Worm (Caenorhabditis elegans) whole organism, midembryonic: Measurements from ENCODE around the gene nlp-71.

Experiments used
- T22C8.4 ChIP-seq: fragments of 200-800 bp; sonication (Bioruptor generic); IDR thresholded peaks from 2 replicates; pipeline ENCODE4 v1.3.6; 2022; ENCODE audit warnings: missing genetic modification characterization, missing compliant biosample characterization
- cog-1 ChIP-seq: sonication (generic microtip); optimal IDR thresholded peaks from 2 replicates; lab custom pipeline; 2016; ENCODE audit warnings: missing genetic modification characterization, missing compliant biosample characterization
- flt-1 ChIP-seq: fragments of 200-800 bp; sonication (Bioruptor generic); IDR thresholded peaks from 2 replicates; pipeline ENCODE4 v1.3.6; 2022; ENCODE audit warnings: missing genetic modification characterization, missing compliant biosample characterization
- klf-2 ChIP-seq: fragments of 200-800 bp; sonication (Bioruptor generic); conservative IDR thresholded peaks from 2 replicates; pipeline ENCODE4 v1.3.6; 2022; ENCODE audit warnings: missing genetic modification reagents, missing genetic modification characterization, missing compliant biosample characterization
- med-1 ChIP-seq: sonication (generic microtip); optimal IDR thresholded peaks from 2 replicates; lab custom pipeline; 2017; ENCODE audit warnings: missing genetic modification characterization, mild to moderate bottlenecking, missing compliant biosample characterization, antibody characterized with exemption, missing genetic modification reagents; ENCODE audit not compliant: insufficient read depth
- ref-1 ChIP-seq: fragments of 200-800 bp; sonication (Bioruptor generic); conservative IDR thresholded peaks from 2 replicates; pipeline ENCODE4 v1.3.6; 2022; ENCODE audit warnings: missing genetic modification reagents, missing genetic modification characterization, missing compliant biosample characterization
- tab-1 ChIP-seq: fragments of 200-800 bp; sonication (Bioruptor generic); IDR thresholded peaks from 2 replicates; pipeline ENCODE4 v1.3.6; 2022; ENCODE audit warnings: missing genetic modification characterization, missing compliant biosample characterization
- ztf-23 ChIP-seq: fragments of 200-800 bp; sonication (Bioruptor generic); IDR thresholded peaks from 2 replicates; pipeline ENCODE4 v1.3.6; 2022; ENCODE audit warnings: missing genetic modification reagents, missing genetic modification characterization, missing compliant biosample characterization
- ztf-29 ChIP-seq: fragments of 200-800 bp; sonication (Bioruptor generic); IDR thresholded peaks from 2 replicates; pipeline ENCODE4 v1.3.6; 2022; ENCODE audit warnings: missing genetic modification reagents, missing genetic modification characterization, missing compliant biosample characterization

nlp-71 gene

ce11 chrIV:6413482-6413881, at the start of gene nlp-71:
Gene nlp-71, minus strand, starts transcription at chrIV:6413582.
- TF ChIP-seq klf-2, result no peak
- no peak for TF ChIP-seq tab-1 (GFP tag; lab: Robert Waterston, UW)
- no peak for TF ChIP-seq ref-1 (GFP tag; lab: Robert Waterston, UW)
- no peak for TF ChIP-seq cog-1
- no peak for TF ChIP-seq ztf-23 (GFP tag; lab: Robert Waterston, UW)
- TF ChIP-seq ztf-29 (GFP tag; lab: Robert Waterston, UW), result no peak
- no peak for TF ChIP-seq flt-1

- TF ChIP-seq ztf-23 (GFP tag; lab: Robert Waterston, UW), result no peak
- TF ChIP-seq T22C8.4 (GFP tag; lab: Robert Waterston, UW), result no peak
- TF ChIP-seq tab-1 (GFP tag; lab: Robert Waterston, UW), result no peak
- TF ChIP-seq med-1 (GFP tag; lab: Kevin White, UChicago), result no peak
- TF ChIP-seq flt-1, result no peak
- TF ChIP-seq ztf-29 (GFP tag; lab: Robert Waterston, UW), result no peak
- no peak for TF ChIP-seq klf-2
- TF ChIP-seq ref-1 (GFP tag; lab: Robert Waterston, UW), result no peak
- no peak for TF ChIP-seq cog-1
Observed at ce11 chrIV:6460596-6460995, 47.2 kb upstream of the nlp-71 start.

- TF ChIP-seq ztf-29 (GFP tag; lab: Robert Waterston, UW), result no peak
- no peak for TF ChIP-seq tab-1 (GFP tag; lab: Robert Waterston, UW)
- TF ChIP-seq cog-1, result no peak
- TF ChIP-seq klf-2, result no peak
- TF ChIP-seq T22C8.4 (GFP tag; lab: Robert Waterston, UW), result no peak
- no peak for TF ChIP-seq med-1 (GFP tag; lab: Kevin White, UChicago)
Observed at ce11 chrIV:6457472-6457871, 44.1 kb upstream of the nlp-71 start, which contains the start of gene lgc-10. Gene lgc-10, minus strand, starts transcription at chrIV:6457572.

- no peak for TF ChIP-seq ztf-23 (GFP tag; lab: Robert Waterston, UW)
- no peak for TF ChIP-seq cog-1
- no peak for TF ChIP-seq klf-2
- no peak for TF ChIP-seq T22C8.4 (GFP tag; lab: Robert Waterston, UW)
- TF ChIP-seq ref-1 (GFP tag; lab: Robert Waterston, UW), result no peak
- TF ChIP-seq flt-1, result no peak
- no peak for TF ChIP-seq tab-1 (GFP tag; lab: Robert Waterston, UW)
- no peak for TF ChIP-seq ztf-29 (GFP tag; lab: Robert Waterston, UW)
- no peak for TF ChIP-seq med-1 (GFP tag; lab: Kevin White, UChicago)
Observed at ce11 chrIV:6443018-6443417, 29.6 kb upstream of the nlp-71 start.

ce11 chrIV:6442016-6442618, 28.7 kb upstream of the nlp-71 start:
- TF ChIP-seq ref-1 (GFP tag; lab: Robert Waterston, UW) (no peak), ztf-29 (GFP tag; lab: Robert Waterston, UW) (no peak), T22C8.4 (GFP tag; lab: Robert Waterston, UW) (no peak), cog-1 (no peak), ztf-23 (GFP tag; lab: Robert Waterston, UW) (no peak), med-1 (GFP tag; lab: Kevin White, UChicago) (no peak), tab-1 (GFP tag; lab: Robert Waterston, UW) (no peak), flt-1 (no peak), klf-2 (no peak)

ce11 chrIV:6441601-6442000, 28.2 kb upstream of the nlp-71 start, which contains the start of gene Y73B6BL.31:
Gene Y73B6BL.31, plus strand, starts transcription at chrIV:6441901.
- TF ChIP-seq ref-1 (GFP tag; lab: Robert Waterston, UW), result no peak
- no peak for TF ChIP-seq ztf-23 (GFP tag; lab: Robert Waterston, UW)
- TF ChIP-seq ztf-29 (GFP tag; lab: Robert Waterston, UW), result no peak
- TF ChIP-seq med-1 (GFP tag; lab: Kevin White, UChicago), result no peak
- TF ChIP-seq T22C8.4 (GFP tag; lab: Robert Waterston, UW), result no peak
- no peak for TF ChIP-seq flt-1
- no peak for TF ChIP-seq cog-1
- no peak for TF ChIP-seq klf-2
- no peak for TF ChIP-seq tab-1 (GFP tag; lab: Robert Waterston, UW)

ce11 chrIV:6438051-6438450, 24.7 kb upstream of the nlp-71 start, which contains the start of gene dlc-5:
Gene dlc-5, plus strand, starts transcription at chrIV:6438204.
- no peak for TF ChIP-seq T22C8.4 (GFP tag; lab: Robert Waterston, UW)
- no peak for TF ChIP-seq flt-1
- TF ChIP-seq tab-1 (GFP tag; lab: Robert Waterston, UW), result no peak
- no peak for TF ChIP-seq ztf-29 (GFP tag; lab: Robert Waterston, UW)
- TF ChIP-seq klf-2, result no peak
- no peak for TF ChIP-seq med-1 (GFP tag; lab: Kevin White, UChicago)
- no peak for TF ChIP-seq ztf-23 (GFP tag; lab: Robert Waterston, UW)
- no peak for TF ChIP-seq cog-1

- TF ChIP-seq tab-1 (GFP tag; lab: Robert Waterston, UW) (no peak), cog-1 (no peak), T22C8.4 (GFP tag; lab: Robert Waterston, UW) (no peak), klf-2 (no peak), flt-1 (no peak), med-1 (GFP tag; lab: Kevin White, UChicago) (no peak), ztf-23 (GFP tag; lab: Robert Waterston, UW) (no peak), ref-1 (GFP tag; lab: Robert Waterston, UW) (no peak), ztf-29 (GFP tag; lab: Robert Waterston, UW) (no peak)
Observed at ce11 chrIV:6433424-6433823, 20.0 kb upstream of the nlp-71 start.

ce11 chrIV:6432375-6432774, 19.0 kb upstream of the nlp-71 start:
- TF ChIP-seq T22C8.4 (GFP tag; lab: Robert Waterston, UW), result no peak
- no peak for TF ChIP-seq flt-1
- TF ChIP-seq tab-1 (GFP tag; lab: Robert Waterston, UW), result no peak
- no peak for TF ChIP-seq med-1 (GFP tag; lab: Kevin White, UChicago)
- no peak for TF ChIP-seq cog-1
- no peak for TF ChIP-seq ztf-23 (GFP tag; lab: Robert Waterston, UW)
- TF ChIP-seq klf-2, result no peak
- no peak for TF ChIP-seq ztf-29 (GFP tag; lab: Robert Waterston, UW)
- TF ChIP-seq ref-1 (GFP tag; lab: Robert Waterston, UW), result no peak
